Worm (Caenorhabditis elegans) whole organism, L1 larva: ENCODE data around the gene clec-233.

Experiments used
- nhr-11 ChIP-seq: fragments of 150-350 bp; optimal IDR thresholded peaks from 2 replicates; lab custom pipeline; 2014; ENCODE audit warnings: missing biosample characterization, missing genetic modification characterization
- snpc-4 ChIP-seq: fragments of 150-350 bp; optimal IDR thresholded peaks from 2 replicates; lab custom pipeline; 2014; ENCODE audit warnings: missing biosample characterization, missing genetic modification characterization
- ztf-11 ChIP-seq, 2 experiments: sonication (generic microtip); optimal IDR thresholded peaks; 2 replicates each; lab custom pipeline; 2016 to 2017; ENCODE audit warnings: missing genetic modification characterization in 2 of 2, missing biosample characterization in 1 of 2, missing compliant biosample characterization in 1 of 2

DNA sequence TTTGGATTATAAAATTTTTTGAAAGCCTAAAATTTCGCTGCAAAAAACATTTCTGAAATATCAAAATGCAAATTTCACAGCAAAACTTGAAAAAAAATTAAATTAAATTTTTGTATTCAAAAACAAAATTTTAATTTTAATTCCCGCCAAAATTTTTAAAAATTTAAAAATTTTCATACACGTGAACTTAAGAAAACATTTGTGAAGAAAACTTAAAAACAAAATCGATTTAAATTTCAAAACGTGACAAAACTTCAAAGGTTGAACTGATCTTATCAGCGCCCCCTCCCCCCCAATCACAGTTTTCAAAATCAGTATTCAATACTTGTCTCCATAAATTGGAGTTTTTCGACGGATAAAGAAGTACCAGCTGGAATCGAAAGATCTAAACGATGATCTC is 3.5 kb downstream of the clec-233 start, which contains the start of gene F21H7.5:
- TF ChIP-seq nhr-11 (no peak), ztf-11 (tag; optimal IDR thresholded peaks at IDR 0.05; lab: Kevin White, UChicago) (no peak), snpc-4 (no peak)
